Worm (Caenorhabditis elegans) whole organism, late embryonic: ENCODE data around the gene K09E2.2.

Experiments used
- ceh-9 ChIP-seq: sonication (generic microtip); optimal IDR thresholded peaks from 2 replicates; lab custom pipeline; 2016; ENCODE audit warnings: mild to moderate bottlenecking, missing genetic modification characterization, inconsistent platforms, missing compliant biosample characterization
- hlh-30 ChIP-seq: sonication (generic microtip); optimal IDR thresholded peaks from 2 replicates; lab custom pipeline; 2017; ENCODE audit warnings: antibody characterized with exemption, missing genetic modification characterization, missing compliant biosample characterization; ENCODE audit not compliant: insufficient read depth
- lim-6 ChIP-seq: sonication (generic microtip); optimal IDR thresholded peaks from 2 replicates; lab custom pipeline; 2016; ENCODE audit warnings: missing genetic modification characterization, missing compliant biosample characterization
- pat-9 ChIP-seq: fragments of 200-800 bp; sonication (Bioruptor generic); optimal IDR thresholded peaks from 2 replicates; lab custom pipeline; 2018; ENCODE audit warnings: mild to moderate bottlenecking, missing genetic modification characterization, moderate library complexity, missing compliant biosample characterization
- sox-4 ChIP-seq: sonication (generic microtip); optimal IDR thresholded peaks from 2 replicates; lab custom pipeline; 2017; ENCODE audit warnings: mild to moderate bottlenecking, missing genetic modification characterization, inconsistent platforms, missing compliant biosample characterization
- syd-9 ChIP-seq: sonication (generic microtip); optimal IDR thresholded peaks from 2 replicates; lab custom pipeline; 2016; ENCODE audit warnings: mild to moderate bottlenecking, missing genetic modification characterization, moderate library complexity, missing compliant biosample characterization

ce11 chrX:8718856-8719255 is 46.0 kb downstream of the K09E2.2 start, which contains the start of gene F53A9.8:
- TF ChIP-seq pat-9 (no peak), sox-4 (no peak), hlh-30 (tag; lab: Kevin White, UChicago) (no peak), lim-6 (tag; lab: Kevin White, UChicago) (no peak), ceh-9 (tag; lab: Kevin White, UChicago) (no peak), syd-9 (tag; lab: Kevin White, UChicago) (no peak)
